Fruit fly (Drosophila melanogaster): ENCODE data around the gene mtgo.

The mtgo gene

dm6 chr2L:16590345-16591107 is 45.7 kb downstream of the mtgo start:
- TF ChIP-seq Ets21C (GFP tag; optimal IDR thresholded peaks at IDR 0.05), result no peak
- no peak for TF ChIP-seq lz (GFP tag; optimal IDR thresholded peaks at IDR 0.05)
- TF ChIP-seq CG11294 (GFP tag; IDR thresholded peaks at IDR 0.05), result no peak
- TF ChIP-seq Blimp-1 (GFP tag; optimal IDR thresholded peaks at IDR 0.05), result no peak
- peak; percentile 21 for TF ChIP-seq pdm3 (GFP tag; optimal IDR thresholded peaks at IDR 0.05)
- peak; percentile 25 for TF ChIP-seq CG6792 (GFP tag; optimal IDR thresholded peaks at IDR 0.05)
- peak; percentile 87 for TF ChIP-seq Ets96B (tag; optimal IDR thresholded peaks at IDR 0.05)
- TF ChIP-seq cyc (GFP tag; optimal IDR thresholded peaks at IDR 0.05), result no peak
- TF ChIP-seq CG3032 (tag; optimal IDR thresholded peaks at IDR 0.05), result peak; percentile 90
- TF ChIP-seq CG9139 (GFP tag; optimal IDR thresholded peaks at IDR 0.05), result peak; percentile 89
- no peak for TF ChIP-seq CG4318 (GFP tag; optimal IDR thresholded peaks at IDR 0.05)
- peak; percentile 11 for TF ChIP-seq Sox15 (GFP tag; optimal IDR thresholded peaks at IDR 0.05)
- TF ChIP-seq eg (GFP tag; IDR thresholded peaks at IDR 0.05), result 0 out of 3 replicates have a peak, but pooled peaks have one; percentile 27
- peak; percentile 56 for TF ChIP-seq CG7368 (GFP tag; optimal IDR thresholded peaks at IDR 0.05)
- peak; percentile 16; the same call in 1 of the 2 replicates for TF ChIP-seq CG15336 (GFP tag; IDR thresholded peaks at IDR 0.05)
- TF ChIP-seq fd59A (GFP tag; optimal IDR thresholded peaks at IDR 0.05), result peak; percentile 65
- peak; percentile 20 to 47 for TF ChIP-seq salr (GFP tag; optimal IDR thresholded peaks at IDR 0.05)
- TF ChIP-seq CG6854 (GFP tag; optimal IDR thresholded peaks at IDR 0.05), result peak; percentile 19
- peak; percentile 69 for TF ChIP-seq CG8319 (GFP tag; optimal IDR thresholded peaks at IDR 0.05)
- TF ChIP-seq dsx (GFP tag; optimal IDR thresholded peaks at IDR 0.05; ENCODE audit: poor library complexity, severe bottlenecking), result peak; percentile 84
- TF ChIP-seq topi (GFP tag; optimal IDR thresholded peaks at IDR 0.05), result no peak
- TF ChIP-seq CG11902 (GFP tag; optimal IDR thresholded peaks at IDR 0.05), result peak; percentile 2
- no peak for TF ChIP-seq CG31627 (GFP tag; optimal IDR thresholded peaks at IDR 0.05)
- peak; percentile 20 for TF ChIP-seq CG32006 (GFP tag; optimal IDR thresholded peaks at IDR 0.05)
- TF ChIP-seq Lpt (GFP tag; optimal IDR thresholded peaks at IDR 0.05), result no peak
- no peak for TF ChIP-seq CG6276 (GFP tag; optimal IDR thresholded peaks at IDR 0.05)
- peak; percentile 53 for TF ChIP-seq CG8632 (GFP tag; optimal IDR thresholded peaks at IDR 0.05)
- peak; percentile 47; the same call in 2 of the 3 replicates for TF ChIP-seq CG8119 (GFP tag; IDR thresholded peaks at IDR 0.05)
- TF ChIP-seq achi (GFP tag; optimal IDR thresholded peaks at IDR 0.05), result peak; percentile 67
- no peak for TF ChIP-seq fkh (GFP tag; optimal IDR thresholded peaks at IDR 0.05)
- TF ChIP-seq OdsH (GFP tag; optimal IDR thresholded peaks at IDR 0.05), result peak; percentile 68
- TF ChIP-seq Eip93F (GFP tag; optimal IDR thresholded peaks at IDR 0.05), result no peak
- TF ChIP-seq spab (GFP tag; optimal IDR thresholded peaks at IDR 0.05), result peak; percentile 90
- TF ChIP-seq CG10669 (GFP tag; optimal IDR thresholded peaks at IDR 0.05), result peak; percentile 83
- no peak for TF ChIP-seq svp (GFP tag)
- TF ChIP-seq ss (GFP tag; optimal IDR thresholded peaks at IDR 0.05), result peak; percentile 80 to 88
- TF ChIP-seq net (GFP tag; optimal IDR thresholded peaks at IDR 0.05), result peak; percentile 14
- TF ChIP-seq acj6 (GFP tag; optimal IDR thresholded peaks at IDR 0.05), result peak; percentile 59
- TF ChIP-seq Hr4 (GFP tag; optimal IDR thresholded peaks at IDR 0.05), result no peak
- no peak for TF ChIP-seq fd85E (GFP tag; optimal IDR thresholded peaks at IDR 0.05)
- no peak for TF ChIP-seq Gug (GFP tag; IDR thresholded peaks at IDR 0.05)
- peak; percentile 60 for TF ChIP-seq CG34406 (GFP tag; optimal IDR thresholded peaks at IDR 0.05)
- no peak for TF ChIP-seq Smox (GFP tag; optimal IDR thresholded peaks at IDR 0.05)
- TF ChIP-seq CG6163 (GFP tag; IDR thresholded peaks at IDR 0.05), result peak; percentile 84; the same call in 2 of the 3 replicates
- TF ChIP-seq Hr38 (GFP tag; optimal IDR thresholded peaks at IDR 0.05), result no peak
- TF ChIP-seq esn (GFP tag; optimal IDR thresholded peaks at IDR 0.05), result no peak
- no peak for TF ChIP-seq Sox14 (GFP tag; optimal IDR thresholded peaks at IDR 0.05)
- TF ChIP-seq CG10631 (GFP tag; optimal IDR thresholded peaks at IDR 0.05), result peak; percentile 84
- no peak for TF ChIP-seq Met (GFP tag; optimal IDR thresholded peaks at IDR 0.05)
- peak; percentile 77 for TF ChIP-seq Eip78C (GFP tag)
- no peak for TF ChIP-seq Hr39 (GFP tag; optimal IDR thresholded peaks at IDR 0.05)

Data from whole organism, prepupa.